Fruit fly (Drosophila melanogaster): ENCODE results near the gene CG5026.

CG5026 gene

dm6 chr3L:8986582-8986981 is 18.3 kb downstream of the CG5026 start, which contains the start of gene CG5068:
CG5068 (plus strand) TSS chr3L:8986710.
- TF ChIP-seq chinmo (GFP tag; IDR thresholded peaks at IDR 0.05; ENCODE audit: partially characterized antibody), result peak; percentile 21; the same call in 1 of the 4 replicates
- peak; percentile 55 for TF ChIP-seq trem (tag; optimal IDR thresholded peaks at IDR 0.05)
- peak; percentile 21; the same call in 1 of the 2 replicates for TF ChIP-seq unc-4 (GFP tag; IDR thresholded peaks at IDR 0.05; ENCODE audit: partially characterized antibody)
- peak; percentile 33 for TF ChIP-seq Sin3A (optimal IDR thresholded peaks at IDR 0.05)
- TF ChIP-seq CG10565 (GFP tag; optimal IDR thresholded peaks at IDR 0.05), result no peak
- no peak for TF ChIP-seq Hand (GFP tag; optimal IDR thresholded peaks at IDR 0.05)
- TF ChIP-seq CG11504 (tag; optimal IDR thresholded peaks at IDR 0.05), result peak; percentile 75
- peak; percentile 21 for TF ChIP-seq Lhr (GFP tag; optimal IDR thresholded peaks at IDR 0.05)
- TF ChIP-seq D19B (GFP tag; optimal IDR thresholded peaks at IDR 0.05), result peak; percentile 22
- peak; percentile 21 for TF ChIP-seq nmo (GFP tag; optimal IDR thresholded peaks at IDR 0.05)
- TF ChIP-seq CG13424 (tag; optimal IDR thresholded peaks at IDR 0.05), result no peak
- TF ChIP-seq knrl (GFP tag; IDR thresholded peaks at IDR 0.05; ENCODE audit: partially characterized antibody), result peak; percentile 23; the same call in 1 of the 3 replicates
- peak; percentile 49; the same call in 1 of the 2 replicates for TF ChIP-seq Bgb (GFP tag; IDR thresholded peaks at IDR 0.05; ENCODE audit: partially characterized antibody)
- peak; percentile 33; the same call in 1 of the 2 replicates for TF ChIP-seq Dref (GFP tag; IDR thresholded peaks at IDR 0.05)
- TF ChIP-seq CG6272 (GFP tag; IDR thresholded peaks at IDR 0.05), result no peak
- no peak for TF ChIP-seq shn (GFP tag; optimal IDR thresholded peaks at IDR 0.05)
- peak; percentile 64 for TF ChIP-seq ftz-f1 (GFP tag; optimal IDR thresholded peaks at IDR 0.05)
- TF ChIP-seq bbx (GFP tag; IDR thresholded peaks at IDR 0.05; ENCODE audit: partially characterized antibody), result 0 out of 2 replicates have a peak, but pooled peaks have one; percentile 26
- TF ChIP-seq tna (GFP tag; IDR thresholded peaks at IDR 0.05; ENCODE audit: partially characterized antibody), result peak; percentile 25; the same call in 1 of the 2 replicates
- peak; percentile 79 for TF ChIP-seq Dp (GFP tag; optimal IDR thresholded peaks at IDR 0.05)
- 0 out of 3 replicates have a peak, but pooled peaks have one; percentile 20 for TF ChIP-seq CG2199 (GFP tag; IDR thresholded peaks at IDR 0.05)
- no peak for TF ChIP-seq CG11723 (GFP tag; optimal IDR thresholded peaks at IDR 0.05)
- TF ChIP-seq Bdp1 (GFP tag; optimal IDR thresholded peaks at IDR 0.05), result peak; percentile 0
- peak; percentile 31; the same call in 1 of the 3 replicates for TF ChIP-seq HLH4C (GFP tag; IDR thresholded peaks at IDR 0.05; ENCODE audit: partially characterized antibody)
- TF ChIP-seq CG18476 (GFP tag; optimal IDR thresholded peaks at IDR 0.05), result no peak
- peak in 1 of 2 experiments; percentile 71 for TF ChIP-seq crp (GFP tag; optimal IDR thresholded peaks at IDR 0.05)
- no peak for TF ChIP-seq ara (GFP tag; IDR thresholded peaks at IDR 0.05)
- TF ChIP-seq kah (GFP tag; optimal IDR thresholded peaks at IDR 0.05), result peak; percentile 0
- TF ChIP-seq CG4360 (GFP tag; IDR thresholded peaks at IDR 0.05), result no peak
- TF ChIP-seq CG1603 (tag; optimal IDR thresholded peaks at IDR 0.05), result peak; percentile 74
- peak; percentile 5 for TF ChIP-seq ewg (GFP tag; optimal IDR thresholded peaks at IDR 0.05)
- TF ChIP-seq CG15514 (GFP tag; optimal IDR thresholded peaks at IDR 0.05), result peak; percentile 60
- TF ChIP-seq lmd (GFP tag; IDR thresholded peaks at IDR 0.05), result no peak
- TF ChIP-seq tll (GFP tag; optimal IDR thresholded peaks at IDR 0.05), result peak in 1 of 2 experiments; percentile 20
- TF ChIP-seq CG14860 (GFP tag; IDR thresholded peaks at IDR 0.05; ENCODE audit: partially characterized antibody), result no peak
- TF ChIP-seq CG14710 (tag; optimal IDR thresholded peaks at IDR 0.05), result peak; percentile 17
- TF ChIP-seq phol (tag; optimal IDR thresholded peaks at IDR 0.05), result peak; percentile 37
- no peak for TF ChIP-seq NK7.1 (GFP tag; optimal IDR thresholded peaks at IDR 0.05)
- TF ChIP-seq MBD-R2 (GFP tag; IDR thresholded peaks at IDR 0.05), result peak; percentile 86
- TF ChIP-seq CG4617 (GFP tag; optimal IDR thresholded peaks at IDR 0.05; ENCODE audit: borderline replicate concordance), result peak; percentile 86
- TF ChIP-seq CG3847 (GFP tag; IDR thresholded peaks at IDR 0.05), result peak; percentile 80
- peak; percentile 22 for TF ChIP-seq D19A (tag; optimal IDR thresholded peaks at IDR 0.05)
- peak; percentile 69 for TF ChIP-seq Ets97D (GFP tag; optimal IDR thresholded peaks at IDR 0.05)
- peak; percentile 34 for TF ChIP-seq BEAF-32 (GFP tag; optimal IDR thresholded peaks at IDR 0.05)
- TF ChIP-seq CG9215 (GFP tag; IDR thresholded peaks at IDR 0.05), result peak; percentile 100
- TF ChIP-seq CG2116 (GFP tag; optimal IDR thresholded peaks at IDR 0.05), result peak; percentile 39
- no peak for TF ChIP-seq E2f1 (GFP tag; IDR thresholded peaks at IDR 0.05)
- TF ChIP-seq HmgZ (tag; optimal IDR thresholded peaks at IDR 0.05), result peak; percentile 14
